4 worm cellular contexts compared by ENCODE assay signal in genomic region chrIV:5088814-5089322, ce11.
A peak's percentile ranks its signal among the peaks of the same experiment; 100 is the strongest.
TF ChIP-seq lines count a peak whose summit lies in the region.

TSS of gene ivd-1 (minus strand) at chrIV:5088864.

TF ChIP-seq in whole organism, L1 larva, 84 proteins besides CTCF, POLR2A, EP300 and RAD21 (continued from another document):
- TF ChIP-seq lin-14 (GFP tag; optimal IDR thresholded peaks at IDR 0.05; lab: Kevin White, UChicago): peak; percentile 51

TF ChIP-seq in whole organism, L2 larva, 48 proteins besides CTCF, POLR2A, EP300 and RAD21 (continued from another document):
- TF ChIP-seq nhr-129 (tag; optimal IDR thresholded peaks at IDR 0.05; lab: Kevin White, UChicago): peak; percentile 69
- TF ChIP-seq ztf-4 (tag; optimal IDR thresholded peaks at IDR 0.05; lab: Kevin White, UChicago): no peak
- TF ChIP-seq F13H6.1 (tag; optimal IDR thresholded peaks at IDR 0.05; lab: Kevin White, UChicago): peak; percentile 28
- no peak for TF ChIP-seq ceh-16 (tag; optimal IDR thresholded peaks at IDR 0.05; lab: Kevin White, UChicago)
- TF ChIP-seq fos-1 (tag; optimal IDR thresholded peaks at IDR 0.05; lab: Kevin White, UChicago): peak; percentile 57
- TF ChIP-seq unc-55 (GFP tag; optimal IDR thresholded peaks at IDR 0.05; lab: Kevin White, UChicago): no peak
- no peak for TF ChIP-seq lin-39 (tag; optimal IDR thresholded peaks at IDR 0.05; lab: Kevin White, UChicago)
- TF ChIP-seq mdl-1 (tag; optimal IDR thresholded peaks at IDR 0.05; lab: Kevin White, UChicago): peak in 1 of 2 experiments; percentile 58
- no peak for TF ChIP-seq ceh-82 (tag; optimal IDR thresholded peaks at IDR 0.05; lab: Kevin White, UChicago)
- TF ChIP-seq elt-1 (tag; optimal IDR thresholded peaks at IDR 0.05; lab: Kevin White, UChicago): no peak
- TF ChIP-seq mab-5 (tag; optimal IDR thresholded peaks at IDR 0.05; lab: Kevin White, UChicago): no peak

TF ChIP-seq in whole organism, L4 larva, 104 proteins besides CTCF, POLR2A, EP300 and RAD21 (continued from another document):
- TF ChIP-seq F44E2.7 (GFP tag; IDR thresholded peaks at IDR 0.05; lab: Robert Waterston, UW): no peak
- TF ChIP-seq hmg-1.1 (GFP tag; IDR thresholded peaks at IDR 0.05; lab: Robert Waterston, UW): no peak
- no peak for TF ChIP-seq Y48G9A.11 (GFP tag; IDR thresholded peaks at IDR 0.05; lab: Robert Waterston, UW)
- TF ChIP-seq nhr-41 (GFP tag; IDR thresholded peaks at IDR 0.05; lab: Robert Waterston, UW): no peak
- TF ChIP-seq spr-1 (tag; optimal IDR thresholded peaks at IDR 0.05; lab: Kevin White, UChicago): no peak
- TF ChIP-seq nhr-237 (tag; optimal IDR thresholded peaks at IDR 0.05; lab: Kevin White, UChicago): no peak
- peak; percentile 38 for TF ChIP-seq mes-2 (tag; optimal IDR thresholded peaks at IDR 0.05; lab: Kevin White, UChicago; ENCODE audit: poor library complexity, severe bottlenecking)
- peak; percentile 88 for TF ChIP-seq hlh-30 (tag; optimal IDR thresholded peaks at IDR 0.05; lab: Kevin White, UChicago; ENCODE audit: insufficient read depth)
- peak in 1 of 2 experiments; percentile 77 for TF ChIP-seq mdl-1 (tag; optimal IDR thresholded peaks at IDR 0.05; lab: Kevin White, UChicago)
- TF ChIP-seq R02D3.7 (tag; optimal IDR thresholded peaks at IDR 0.05; lab: Kevin White, UChicago): no peak
- no peak for TF ChIP-seq madf-9 (GFP tag; conservative IDR thresholded peaks at IDR 0.05; lab: Robert Waterston, UW)
- TF ChIP-seq mxl-2 (GFP tag; conservative IDR thresholded peaks at IDR 0.05; lab: Robert Waterston, UW): no peak
- no peak for TF ChIP-seq pha-4 (GFP tag; IDR thresholded peaks at IDR 0.05; lab: Robert Waterston, UW)
- TF ChIP-seq pha-4 (tag; optimal IDR thresholded peaks at IDR 0.05; lab: Kevin White, UChicago): no peak
- no peak for TF ChIP-seq ceh-28 (tag; optimal IDR thresholded peaks at IDR 0.05; lab: Kevin White, UChicago)
- TF ChIP-seq daf-16 (GFP tag; optimal IDR thresholded peaks at IDR 0.05; lab: Kevin White, UChicago): no peak
- TF ChIP-seq daf-16 (tag; optimal IDR thresholded peaks at IDR 0.05; lab: Kevin White, UChicago): peak; percentile 60
- TF ChIP-seq hif-1 (tag; optimal IDR thresholded peaks at IDR 0.05; lab: Kevin White, UChicago): no peak
- no peak for TF ChIP-seq nhr-76 (tag; optimal IDR thresholded peaks at IDR 0.05; lab: Kevin White, UChicago)
- TF ChIP-seq nhr-42 (GFP tag; IDR thresholded peaks at IDR 0.05; lab: Robert Waterston, UW): no peak
- no peak for TF ChIP-seq nhr-77 (tag; optimal IDR thresholded peaks at IDR 0.05; lab: Kevin White, UChicago)
- TF ChIP-seq nhr-48 (tag; optimal IDR thresholded peaks at IDR 0.05; lab: Kevin White, UChicago): peak; percentile 29
- TF ChIP-seq hlh-11 (tag; optimal IDR thresholded peaks at IDR 0.05; lab: Kevin White, UChicago): peak; percentile 77
- TF ChIP-seq ZK337.2 (GFP tag; IDR thresholded peaks at IDR 0.05; lab: Robert Waterston, UW): no peak
- TF ChIP-seq php-3 (GFP tag; IDR thresholded peaks at IDR 0.05; lab: Robert Waterston, UW): no peak
- no peak for TF ChIP-seq ces-1 (GFP tag; optimal IDR thresholded peaks at IDR 0.05; lab: Kevin White, UChicago)
- no peak for TF ChIP-seq egl-27 (tag; optimal IDR thresholded peaks at IDR 0.05; lab: Kevin White, UChicago)
- peak; percentile 46 for TF ChIP-seq aha-1 (tag; lab: Kevin White, UChicago)
- no peak for TF ChIP-seq ceh-62 (tag; optimal IDR thresholded peaks at IDR 0.05; lab: Kevin White, UChicago)
- TF ChIP-seq pqm-1 (tag; optimal IDR thresholded peaks at IDR 0.05; lab: Kevin White, UChicago): peak; percentile 21
- TF ChIP-seq zfp-2 (tag; optimal IDR thresholded peaks at IDR 0.05; lab: Kevin White, UChicago): no peak
- TF ChIP-seq daf-19 (GFP tag; conservative IDR thresholded peaks at IDR 0.05; lab: Robert Waterston, UW): no peak
- no peak for TF ChIP-seq ceh-44 (GFP tag; IDR thresholded peaks at IDR 0.05; lab: Robert Waterston, UW)
- no peak for TF ChIP-seq nhr-10 (tag; optimal IDR thresholded peaks at IDR 0.05; lab: Kevin White, UChicago)
- no peak for TF ChIP-seq F37D6.2 (tag; optimal IDR thresholded peaks at IDR 0.05; lab: Kevin White, UChicago)
- TF ChIP-seq aly-2 (tag; optimal IDR thresholded peaks at IDR 0.05; lab: Kevin White, UChicago): no peak
- peak; percentile 75 for TF ChIP-seq mxl-3 (GFP tag; optimal IDR thresholded peaks at IDR 0.05; lab: Kevin White, UChicago)
- TF ChIP-seq dve-1 (tag; optimal IDR thresholded peaks at IDR 0.05; lab: Kevin White, UChicago; ENCODE audit: insufficient read depth): peak; percentile 75
- no peak for TF ChIP-seq ctbp-1 (GFP tag; IDR thresholded peaks at IDR 0.05; lab: Robert Waterston, UW)
- no peak for TF ChIP-seq lin-15B (tag; optimal IDR thresholded peaks at IDR 0.05; lab: Kevin White, UChicago)
- no peak for TF ChIP-seq ceh-20 (GFP tag; IDR thresholded peaks at IDR 0.05; lab: Robert Waterston, UW)
- no peak for TF ChIP-seq zip-2 (tag; optimal IDR thresholded peaks at IDR 0.05; lab: Kevin White, UChicago)
- TF ChIP-seq mep-1 (tag; optimal IDR thresholded peaks at IDR 0.05; lab: Kevin White, UChicago): peak; percentile 50
- no peak for TF ChIP-seq nhr-102 (tag; optimal IDR thresholded peaks at IDR 0.05; lab: Kevin White, UChicago)

TF ChIP-seq in whole organism, young adult, 124 proteins besides CTCF, POLR2A, EP300 and RAD21 (continued from another document):
- 0 out of 2 replicates have a peak, but pooled peaks have one; percentile 37 for TF ChIP-seq egl-44 (GFP tag; IDR thresholded peaks at IDR 0.05; lab: Robert Waterston, UW)
- TF ChIP-seq mes-4 (tag; optimal IDR thresholded peaks at IDR 0.05; lab: Kevin White, UChicago): no peak
- TF ChIP-seq ceh-27 (GFP tag; optimal IDR thresholded peaks at IDR 0.05; lab: Kevin White, UChicago): no peak
- no peak for TF ChIP-seq K12H6.12 (tag; optimal IDR thresholded peaks at IDR 0.05; lab: Kevin White, UChicago)
- TF ChIP-seq Y56A3A.18 (GFP tag; IDR thresholded peaks at IDR 0.05; lab: Robert Waterston, UW): no peak
- TF ChIP-seq Y53G8AR.9 (GFP tag; conservative IDR thresholded peaks at IDR 0.05; lab: Robert Waterston, UW): no peak
- TF ChIP-seq F52B5.7 (tag; optimal IDR thresholded peaks at IDR 0.05; lab: Kevin White, UChicago): no peak
- TF ChIP-seq madf-3 (GFP tag; IDR thresholded peaks at IDR 0.05; lab: Robert Waterston, UW): no peak
- TF ChIP-seq ceh-91 (GFP tag; IDR thresholded peaks at IDR 0.05; lab: Robert Waterston, UW): no peak
- TF ChIP-seq sdz-38 (tag; optimal IDR thresholded peaks at IDR 0.05; lab: Kevin White, UChicago): no peak
- TF ChIP-seq aptf-2 (GFP tag; conservative IDR thresholded peaks at IDR 0.05; lab: Robert Waterston, UW): no peak
- TF ChIP-seq lin-35 (GFP tag; optimal IDR thresholded peaks at IDR 0.05; lab: Kevin White, UChicago): no peak
- TF ChIP-seq ZK185.1 (tag; optimal IDR thresholded peaks at IDR 0.05; lab: Kevin White, UChicago; ENCODE audit: poor library complexity, severe bottlenecking): peak; percentile 48
- no peak for TF ChIP-seq ceh-100 (GFP tag; IDR thresholded peaks at IDR 0.05; lab: Robert Waterston, UW)
- TF ChIP-seq F57A8.1 (GFP tag; optimal IDR thresholded peaks at IDR 0.05; lab: Kevin White, UChicago): no peak
- no peak for TF ChIP-seq F22D6.2 (tag; optimal IDR thresholded peaks at IDR 0.05; lab: Kevin White, UChicago)
- no peak for TF ChIP-seq B0261.1 (tag; optimal IDR thresholded peaks at IDR 0.05; lab: Kevin White, UChicago)
- TF ChIP-seq snpc-1.3 (tag; optimal IDR thresholded peaks at IDR 0.05; lab: Kevin White, UChicago; ENCODE audit: insufficient read depth): no peak
- no peak for TF ChIP-seq ztf-3 (GFP tag; optimal IDR thresholded peaks at IDR 0.05; lab: Kevin White, UChicago)
- TF ChIP-seq B0336.3 (GFP tag; IDR thresholded peaks at IDR 0.05; lab: Robert Waterston, UW): no peak
- TF ChIP-seq dpl-1 (GFP tag; optimal IDR thresholded peaks at IDR 0.05; lab: Kevin White, UChicago): no peak
- no peak for TF ChIP-seq attf-3 (GFP tag; conservative IDR thresholded peaks at IDR 0.05; lab: Robert Waterston, UW)
- TF ChIP-seq rcor-1 (GFP tag; IDR thresholded peaks at IDR 0.05; lab: Robert Waterston, UW): no peak
- peak; percentile 7 for TF ChIP-seq attf-5 (GFP tag; optimal IDR thresholded peaks at IDR 0.05; lab: Kevin White, UChicago)
- TF ChIP-seq sea-2 (GFP tag; IDR thresholded peaks at IDR 0.05; lab: Robert Waterston, UW): no peak
- no peak for TF ChIP-seq D2030.7 (GFP tag; IDR thresholded peaks at IDR 0.05; lab: Robert Waterston, UW)
- no peak for TF ChIP-seq nfya-1 (tag; optimal IDR thresholded peaks at IDR 0.05; lab: Kevin White, UChicago; ENCODE audit: borderline replicate concordance, insufficient read depth)
